Fruit fly (Drosophila melanogaster): ENCODE measurements around the gene CG2930.

CG2930 gene

DNA sequence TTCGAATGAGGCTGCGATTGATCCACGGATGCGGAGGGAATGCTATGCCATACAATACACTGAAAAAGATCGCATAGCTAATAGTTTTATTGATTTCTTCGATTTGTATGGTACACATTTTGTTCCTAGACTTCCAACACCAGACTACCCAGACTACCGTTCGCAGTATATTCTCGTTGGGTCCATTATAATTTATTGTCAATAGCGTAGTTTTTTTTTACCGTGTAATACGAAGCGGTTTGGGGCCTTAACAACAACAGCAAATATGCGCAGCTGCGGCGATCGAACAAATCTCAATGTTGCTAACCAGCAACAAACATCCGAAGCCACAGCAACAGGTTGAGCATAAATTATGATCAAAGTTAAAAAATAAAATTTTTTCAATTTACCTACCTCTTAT, 30.1 kb upstream of the CG2930 start (continued):
- peak; percentile 86 for TF ChIP-seq CoRest (tag; optimal IDR thresholded peaks at IDR 0.05)
- peak; percentile 67 for TF ChIP-seq Abd-B (GFP tag; optimal IDR thresholded peaks at IDR 0.05)
- peak in 1 of 2 experiments; percentile 80 for TF ChIP-seq bsh (GFP tag; optimal IDR thresholded peaks at IDR 0.05)
- no peak for TF ChIP-seq prd (optimal IDR thresholded peaks at IDR 0.05)
- peak; percentile 78 for TF ChIP-seq prd (GFP tag; IDR thresholded peaks at IDR 0.05)
- peak; percentile 42; the same call in 1 of the 2 replicates for TF ChIP-seq gt (GFP tag; IDR thresholded peaks at IDR 0.05)
- peak; percentile 52 for TF ChIP-seq CG3163 (GFP tag; optimal IDR thresholded peaks at IDR 0.05)
- TF ChIP-seq grn (GFP tag; optimal IDR thresholded peaks at IDR 0.05): peak; percentile 5
- peak; percentile 40 for TF ChIP-seq CG12942 (GFP tag; optimal IDR thresholded peaks at IDR 0.05)
- peak; percentile 49 for TF ChIP-seq CG33557 (GFP tag; optimal IDR thresholded peaks at IDR 0.05)
- TF ChIP-seq Side (GFP tag; optimal IDR thresholded peaks at IDR 0.05): peak; percentile 82
- peak; percentile 38 for TF ChIP-seq CG4617 (GFP tag; optimal IDR thresholded peaks at IDR 0.05; ENCODE audit: borderline replicate concordance)
- TF ChIP-seq Gug (GFP tag; IDR thresholded peaks at IDR 0.05): peak; percentile 66
- TF ChIP-seq Oaz (GFP tag; IDR thresholded peaks at IDR 0.05): peak; percentile 52
- no peak for TF ChIP-seq GATAe (GFP tag; conservative IDR thresholded peaks at IDR 0.05)
- TF ChIP-seq dm (GFP tag; optimal IDR thresholded peaks at IDR 0.05): peak; percentile 58
- peak; percentile 72 for TF ChIP-seq zf30C (GFP tag; optimal IDR thresholded peaks at IDR 0.05)
- peak; percentile 64 for TF ChIP-seq ttk (GFP tag; IDR thresholded peaks at IDR 0.05)
- peak; percentile 58 for TF ChIP-seq pum (GFP tag; optimal IDR thresholded peaks at IDR 0.05)
- peak; percentile 77 for TF ChIP-seq Fer3 (tag; optimal IDR thresholded peaks at IDR 0.05)
- TF ChIP-seq inv (GFP tag; IDR thresholded peaks at IDR 0.05; ENCODE audit: partially characterized antibody): no peak
- TF ChIP-seq CG31365 (tag; optimal IDR thresholded peaks at IDR 0.05): peak; percentile 59
- TF ChIP-seq CG10654 (GFP tag; optimal IDR thresholded peaks at IDR 0.05): peak; percentile 63
- peak; percentile 22 for TF ChIP-seq schlank (tag; optimal IDR thresholded peaks at IDR 0.05)
- peak; percentile 14 for TF ChIP-seq HmgD (GFP tag; optimal IDR thresholded peaks at IDR 0.05)
- TF ChIP-seq knrl (GFP tag; IDR thresholded peaks at IDR 0.05; ENCODE audit: partially characterized antibody): no peak
- TF ChIP-seq CG12659 (GFP tag; optimal IDR thresholded peaks at IDR 0.05): peak; percentile 84
- no peak for TF ChIP-seq Hr39 (optimal IDR thresholded peaks at IDR 0.05)
- peak; percentile 81 for TF ChIP-seq CG12391 (tag; optimal IDR thresholded peaks at IDR 0.05)
- TF ChIP-seq CG13287 (GFP tag; IDR thresholded peaks at IDR 0.05; ENCODE audit: partially characterized antibody): no peak
- peak; percentile 65 for TF ChIP-seq CG12155 (GFP tag; optimal IDR thresholded peaks at IDR 0.05)
- TF ChIP-seq Xrp1 (GFP tag; IDR thresholded peaks at IDR 0.05): peak; percentile 80
- TF ChIP-seq repo (GFP tag; optimal IDR thresholded peaks at IDR 0.05): peak; percentile 75
- peak; percentile 48 for TF ChIP-seq NK7.1 (GFP tag; optimal IDR thresholded peaks at IDR 0.05)
- TF ChIP-seq Doc3 (GFP tag; IDR thresholded peaks at IDR 0.05; ENCODE audit: partially characterized antibody): no peak
- TF ChIP-seq Sin3A (optimal IDR thresholded peaks at IDR 0.05): no peak
- peak; percentile 67 for TF ChIP-seq pb (GFP tag; optimal IDR thresholded peaks at IDR 0.05)
- peak; percentile 20 for TF ChIP-seq Lhr (GFP tag; optimal IDR thresholded peaks at IDR 0.05)
- peak; percentile 2 for TF ChIP-seq pros (GFP tag; optimal IDR thresholded peaks at IDR 0.05)
- TF ChIP-seq hkb (optimal IDR thresholded peaks at IDR 0.05): no peak
- TF ChIP-seq hkb (GFP tag; IDR thresholded peaks at IDR 0.05): peak; percentile 85
- TF ChIP-seq CG7556 (GFP tag; optimal IDR thresholded peaks at IDR 0.05): peak; percentile 71
- no peak for TF ChIP-seq Dip2 (GFP tag; IDR thresholded peaks at IDR 0.05)
- TF ChIP-seq Stat92E (GFP tag; optimal IDR thresholded peaks at IDR 0.05): no peak
- TF ChIP-seq CG8944 (GFP tag; optimal IDR thresholded peaks at IDR 0.05): peak; percentile 74
- peak; percentile 68 for TF ChIP-seq CG1602 (GFP tag; optimal IDR thresholded peaks at IDR 0.05)
- no peak for TF ChIP-seq CG8478 (optimal IDR thresholded peaks at IDR 0.05)
- peak; percentile 40 for TF ChIP-seq Hand (GFP tag; optimal IDR thresholded peaks at IDR 0.05)
- TF ChIP-seq CG4730 (GFP tag; IDR thresholded peaks at IDR 0.05): peak; percentile 31; the same call in 1 of the 2 replicates
- peak; percentile 78 for TF ChIP-seq HLH54F (GFP tag; optimal IDR thresholded peaks at IDR 0.05)
- peak; percentile 81 for TF ChIP-seq slbo (GFP tag; IDR thresholded peaks at IDR 0.05)
- no peak for TF ChIP-seq z (GFP tag; IDR thresholded peaks at IDR 0.05)

All from whole organism, embryonic.